Worm (Caenorhabditis elegans): ENCODE measurements around the gene twk-28.

twk-28 gene

ce11 chrX:4266178-4266931 lies 12.8 kb downstream of the twk-28 start:
- TF ChIP-seq zfp-2 (tag; optimal IDR thresholded peaks at IDR 0.05) (no peak), unc-62 (GFP tag; optimal IDR thresholded peaks at IDR 0.05 in 1 of 2) (peak in 1 of 2 experiments; percentile 59), unc-62 (tag; optimal IDR thresholded peaks at IDR 0.05) (no peak), zip-11 (GFP tag; IDR thresholded peaks at IDR 0.05) (no peak), daf-16 (GFP tag; optimal IDR thresholded peaks at IDR 0.05) (peak in 1 of 2 experiments; percentile 71), daf-16 (tag; optimal IDR thresholded peaks at IDR 0.05) (no peak), hlh-11 (tag; optimal IDR thresholded peaks at IDR 0.05) (peak; percentile 46), nhr-28 (tag; optimal IDR thresholded peaks at IDR 0.05) (peak; percentile 26), madf-9 (GFP tag; conservative IDR thresholded peaks at IDR 0.05) (no peak), hlh-30 (tag; optimal IDR thresholded peaks at IDR 0.05; ENCODE audit: insufficient read depth) (peak; percentile 84)

ce11 chrX:4265283-4265907 lies 13.7 kb downstream of the twk-28 start, which contains the start of gene coel-1:
Gene coel-1 (plus strand): TSS chrX:4265663.
- TF ChIP-seq saeg-2 (GFP tag; IDR thresholded peaks at IDR 0.05) (no peak), ceh-32 (tag; optimal IDR thresholded peaks at IDR 0.05; ENCODE audit: poor library complexity) (no peak), lin-13 (GFP tag; optimal IDR thresholded peaks at IDR 0.05) (peak; percentile 2), dve-1 (tag; optimal IDR thresholded peaks at IDR 0.05; ENCODE audit: insufficient read depth) (peak; percentile 35), lir-3 (tag; optimal IDR thresholded peaks at IDR 0.05) (no peak), madf-5 (GFP tag; IDR thresholded peaks at IDR 0.05) (no peak), unc-130 (GFP tag; optimal IDR thresholded peaks at IDR 0.05) (no peak), nhr-11 (tag; optimal IDR thresholded peaks at IDR 0.05) (no peak), zag-1 (tag; optimal IDR thresholded peaks at IDR 0.05) (no peak), ztf-7 (tag; optimal IDR thresholded peaks at IDR 0.05) (no peak), tag-97 (GFP tag; IDR thresholded peaks at IDR 0.05) (no peak), jun-1 (tag; optimal IDR thresholded peaks at IDR 0.05) (no peak), skn-1 (tag; optimal IDR thresholded peaks at IDR 0.05) (no peak), T26A8.4 (GFP tag; IDR thresholded peaks at IDR 0.05) (peak; percentile 67), ces-1 (GFP tag; optimal IDR thresholded peaks at IDR 0.05) (no peak), zfp-3 (GFP tag; conservative IDR thresholded peaks at IDR 0.05) (no peak), F49E8.2 (tag; optimal IDR thresholded peaks at IDR 0.05; ENCODE audit: borderline replicate concordance) (no peak), mep-1 (tag; optimal IDR thresholded peaks at IDR 0.05) (peak; percentile 68), hlh-11 (tag; optimal IDR thresholded peaks at IDR 0.05) (peak; percentile 88), Y48G9A.11 (GFP tag; IDR thresholded peaks at IDR 0.05) (no peak), pha-4 (GFP tag; IDR thresholded peaks at IDR 0.05) (peak; percentile 32; the same call in 1 of the 2 replicates), pha-4 (tag; optimal IDR thresholded peaks at IDR 0.05) (no peak), spr-3 (GFP tag; optimal IDR thresholded peaks at IDR 0.05) (no peak), nhr-25 (tag; optimal IDR thresholded peaks at IDR 0.05; ENCODE audit: borderline replicate concordance, insufficient read depth) (no peak), vab-7 (GFP tag; IDR thresholded peaks at IDR 0.05) (no peak), lin-1 (GFP tag; IDR thresholded peaks at IDR 0.05) (no peak), nhr-77 (tag; optimal IDR thresholded peaks at IDR 0.05) (no peak), aha-1 (tag) (peak; percentile 55), fkh-10 (GFP tag; optimal IDR thresholded peaks at IDR 0.05) (peak; percentile 0), daf-16 (GFP tag; optimal IDR thresholded peaks at IDR 0.05) (no peak), daf-16 (tag; optimal IDR thresholded peaks at IDR 0.05) (peak; percentile 37), unc-39 (tag; optimal IDR thresholded peaks at IDR 0.05) (no peak), snpc-1.2 (GFP tag; IDR thresholded peaks at IDR 0.05) (no peak), arid-1 (GFP tag; conservative IDR thresholded peaks at IDR 0.05) (no peak), Y75B8A.6 (GFP tag; IDR thresholded peaks at IDR 0.05) (no peak), lin-38 (GFP tag; IDR thresholded peaks at IDR 0.05) (no peak), F26F4.8 (GFP tag; conservative IDR thresholded peaks at IDR 0.05) (no peak), madf-9 (GFP tag; conservative IDR thresholded peaks at IDR 0.05) (peak; percentile 18; the same call in 1 of the 2 replicates), php-3 (GFP tag; IDR thresholded peaks at IDR 0.05) (no peak), dmd-8 (GFP tag; IDR thresholded peaks at IDR 0.05) (no peak), unc-62 (GFP tag; optimal IDR thresholded peaks at IDR 0.05 in 1 of 2) (peak in 1 of 2 experiments; percentile 99), unc-62 (tag; optimal IDR thresholded peaks at IDR 0.05) (no peak), ZK337.2 (GFP tag; IDR thresholded peaks at IDR 0.05) (no peak)
